Worm (Caenorhabditis elegans) whole organism, late embryonic: ENCODE data around the gene F09G8.10.

Source experiments
- F13H6.1 ChIP-seq: sonication (generic microtip); optimal IDR thresholded peaks from 2 replicates; lab custom pipeline; 2016; ENCODE audit warnings: missing genetic modification characterization, missing compliant biosample characterization
- Y22D7AL.16 ChIP-seq: sonication (generic microtip); optimal IDR thresholded peaks from 2 replicates; lab custom pipeline; 2016; ENCODE audit warnings: missing genetic modification characterization, missing compliant biosample characterization
- ahr-1 ChIP-seq: sonication (generic microtip); optimal IDR thresholded peaks from 2 replicates; lab custom pipeline; 2016; ENCODE audit warnings: missing genetic modification characterization, missing compliant biosample characterization
- ama-1 ChIP-seq: fragments of 150-350 bp; optimal IDR thresholded peaks from 2 replicates; lab custom pipeline; 2014
- ceh-18 ChIP-seq: sonication (generic microtip); optimal IDR thresholded peaks from 2 replicates; lab custom pipeline; 2016; ENCODE audit warnings: missing genetic modification characterization, missing compliant biosample characterization
- ceh-19 ChIP-seq: fragments of 200-800 bp; sonication (Bioruptor generic); optimal IDR thresholded peaks from 2 replicates; lab custom pipeline; 2018; ENCODE audit warnings: mild to moderate bottlenecking, missing genetic modification characterization, missing compliant biosample characterization
- ceh-2 ChIP-seq: sonication (generic microtip); optimal IDR thresholded peaks from 2 replicates; lab custom pipeline; 2016; ENCODE audit warnings: missing genotype, missing genetic modification characterization, missing compliant biosample characterization
- ceh-24 ChIP-seq: sonication (generic microtip); optimal IDR thresholded peaks from 2 replicates; lab custom pipeline; 2016; ENCODE audit warnings: mild to moderate bottlenecking, missing genetic modification characterization, missing compliant biosample characterization
- ceh-31 ChIP-seq: sonication (generic microtip); optimal IDR thresholded peaks from 2 replicates; lab custom pipeline; 2016; ENCODE audit warnings: missing genetic modification characterization, missing compliant biosample characterization
- ceh-34 ChIP-seq: sonication (generic microtip); optimal IDR thresholded peaks from 2 replicates; lab custom pipeline; 2016; ENCODE audit warnings: mild to moderate bottlenecking, missing genetic modification characterization, missing compliant biosample characterization
- ceh-48 ChIP-seq: sonication (generic microtip); optimal IDR thresholded peaks from 2 replicates; lab custom pipeline; 2016; ENCODE audit warnings: missing genetic modification characterization, inconsistent platforms, missing compliant biosample characterization
- ceh-6 ChIP-seq: fragments of 200-800 bp; sonication (Bioruptor generic); optimal IDR thresholded peaks from 2 replicates; lab custom pipeline; 2018; ENCODE audit warnings: mild to moderate bottlenecking, missing genetic modification characterization, missing compliant biosample characterization
- ceh-9 ChIP-seq: sonication (generic microtip); optimal IDR thresholded peaks from 2 replicates; lab custom pipeline; 2016; ENCODE audit warnings: mild to moderate bottlenecking, missing genetic modification characterization, inconsistent platforms, missing compliant biosample characterization
- che-1 ChIP-seq: sonication (generic microtip); optimal IDR thresholded peaks from 2 replicates; lab custom pipeline; 2016; ENCODE audit warnings: mild to moderate bottlenecking, missing genetic modification characterization, missing compliant biosample characterization
- dmd-4 ChIP-seq: sonication (generic microtip); optimal IDR thresholded peaks from 2 replicates; lab custom pipeline; 2016; ENCODE audit warnings: borderline replicate concordance, missing genetic modification characterization, missing compliant biosample characterization
- elt-2 ChIP-seq: sonication (generic microtip); optimal IDR thresholded peaks from 2 replicates; lab custom pipeline; 2016; ENCODE audit warnings: missing genetic modification reagents, missing genetic modification characterization, missing compliant biosample characterization
- eyg-1 ChIP-seq: sonication (generic microtip); optimal IDR thresholded peaks from 2 replicates; lab custom pipeline; 2016; ENCODE audit warnings: missing genotype, missing genetic modification characterization, missing compliant biosample characterization
- fax-1 ChIP-seq: sonication (generic microtip); optimal IDR thresholded peaks from 2 replicates; lab custom pipeline; 2016; ENCODE audit warnings: missing genotype, missing genetic modification characterization, missing compliant biosample characterization
- fkh-10 ChIP-seq: fragments of 150-350 bp; optimal IDR thresholded peaks from 2 replicates; lab custom pipeline; 2014; ENCODE audit warnings: missing biosample characterization, missing genetic modification reagents, missing genetic modification characterization
- fkh-6 ChIP-seq: sonication (generic microtip); optimal IDR thresholded peaks from 2 replicates; lab custom pipeline; 2016; ENCODE audit warnings: missing genetic modification characterization, missing compliant biosample characterization
- gmeb-2 ChIP-seq: sonication (generic microtip); optimal IDR thresholded peaks from 2 replicates; lab custom pipeline; 2016; ENCODE audit warnings: missing genetic modification characterization, inconsistent platforms, missing compliant biosample characterization
- hlh-30 ChIP-seq: sonication (generic microtip); optimal IDR thresholded peaks from 2 replicates; lab custom pipeline; 2017; ENCODE audit warnings: antibody characterized with exemption, missing genetic modification characterization, missing compliant biosample characterization; ENCODE audit not compliant: insufficient read depth
- hlh-6 ChIP-seq: sonication (generic microtip); optimal IDR thresholded peaks from 2 replicates; lab custom pipeline; 2016; ENCODE audit warnings: missing genotype, missing genetic modification characterization, missing compliant biosample characterization
- madf-2 ChIP-seq: sonication (generic microtip); optimal IDR thresholded peaks from 2 replicates; lab custom pipeline; 2017; ENCODE audit warnings: missing genetic modification characterization, missing compliant biosample characterization
- mec-3 ChIP-seq: sonication (generic microtip); optimal IDR thresholded peaks from 2 replicates; lab custom pipeline; 2016; ENCODE audit warnings: borderline replicate concordance, missing genetic modification characterization, missing compliant biosample characterization
- nfya-1 ChIP-seq: sonication (generic microtip); optimal IDR thresholded peaks from 2 replicates; lab custom pipeline; 2017; ENCODE audit warnings: missing genetic modification characterization, mild to moderate bottlenecking, missing compliant biosample characterization, antibody characterized with exemption, moderate library complexity
- nhr-232 ChIP-seq: sonication (generic microtip); optimal IDR thresholded peaks from 2 replicates; lab custom pipeline; 2016; ENCODE audit warnings: missing genetic modification characterization, missing compliant biosample characterization
- odd-2 ChIP-seq: sonication (generic microtip); optimal IDR thresholded peaks from 2 replicates; lab custom pipeline; 2017; ENCODE audit warnings: antibody characterized with exemption, mild to moderate bottlenecking, missing genetic modification characterization, missing compliant biosample characterization
- pag-3 ChIP-seq: sonication (generic microtip); optimal IDR thresholded peaks from 2 replicates; lab custom pipeline; 2016; ENCODE audit warnings: missing compliant biosample characterization, missing genetic modification characterization, borderline replicate concordance
- pat-9 ChIP-seq: fragments of 200-800 bp; sonication (Bioruptor generic); optimal IDR thresholded peaks from 2 replicates; lab custom pipeline; 2018; ENCODE audit warnings: mild to moderate bottlenecking, missing genetic modification characterization, moderate library complexity, missing compliant biosample characterization
- pha-2 ChIP-seq: sonication (generic microtip); optimal IDR thresholded peaks from 2 replicates; lab custom pipeline; 2017; ENCODE audit warnings: mild to moderate bottlenecking, missing genetic modification characterization, missing compliant biosample characterization
- pqm-1 ChIP-seq: sonication (generic microtip); optimal IDR thresholded peaks from 2 replicates; lab custom pipeline; 2016; ENCODE audit warnings: missing genetic modification characterization, missing compliant biosample characterization
- pros-1 ChIP-seq: fragments of 150-350 bp; optimal IDR thresholded peaks from 2 replicates; lab custom pipeline; 2014; ENCODE audit warnings: missing biosample characterization, missing genetic modification reagents, missing genetic modification characterization
- rnt-1 ChIP-seq: sonication (generic microtip); optimal IDR thresholded peaks from 2 replicates; lab custom pipeline; 2016; ENCODE audit warnings: missing genetic modification characterization, missing compliant biosample characterization
- syd-9 ChIP-seq: sonication (generic microtip); optimal IDR thresholded peaks from 2 replicates; lab custom pipeline; 2016; ENCODE audit warnings: mild to moderate bottlenecking, missing genetic modification characterization, moderate library complexity, missing compliant biosample characterization
- tbx-2 ChIP-seq: sonication (generic microtip); optimal IDR thresholded peaks from 2 replicates; lab custom pipeline; 2016; ENCODE audit warnings: missing genetic modification characterization, missing compliant biosample characterization
- unc-3 ChIP-seq, 2 experiments: fragments of 200-800 bp in 1 of 2; sonication (Bioruptor generic) in 1 of 2; sonication (generic microtip) in 1 of 2; conservative IDR thresholded peaks in 1 of 2; optimal IDR thresholded peaks in 1 of 2; 2 replicates each; pipeline versions ENCODE4 v1.3.6 to Lab custom; 2016 to 2022; ENCODE audit warnings: missing compliant biosample characterization in 2 of 2, missing genetic modification characterization in 2 of 2, missing genetic modification reagents in 1 of 2
- unc-42 ChIP-seq: sonication (generic microtip); optimal IDR thresholded peaks from 2 replicates; lab custom pipeline; 2016; ENCODE audit warnings: missing genotype, missing genetic modification characterization, missing compliant biosample characterization
- unc-55 ChIP-seq: sonication (generic microtip); optimal IDR thresholded peaks from 2 replicates; lab custom pipeline; 2017; ENCODE audit warnings: missing biosample characterization, missing genetic modification reagents, missing genetic modification characterization

F09G8.10 gene

DNA sequence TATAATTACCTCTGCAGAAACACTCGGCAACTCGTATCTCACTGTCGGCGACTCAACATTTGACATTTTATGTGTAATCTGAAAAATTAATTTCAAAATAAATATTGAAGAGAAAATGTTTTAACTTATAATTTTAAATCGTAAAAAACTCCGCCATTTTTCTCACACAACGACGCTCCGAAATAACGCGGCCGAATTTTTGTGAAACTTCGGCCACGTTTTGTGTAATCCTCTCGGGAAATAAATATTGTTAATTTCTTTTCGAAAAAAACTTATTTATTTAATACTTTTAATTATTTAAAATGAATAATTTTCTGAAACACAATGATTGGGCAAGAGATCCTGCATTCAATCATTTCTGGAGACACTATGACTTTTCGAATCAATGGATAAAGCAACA lies 35.4 kb upstream of the F09G8.10 start, which contains the start of the genes F10E9.7 and F10E9.5 (continued):
- no peak for TF ChIP-seq pqm-1 (tag; lab: Kevin White, UChicago)
- peak; percentile 93 for TF ChIP-seq ceh-2 (tag; lab: Kevin White, UChicago)
- peak; percentile 45 for TF ChIP-seq fax-1 (tag; lab: Kevin White, UChicago)
- TF ChIP-seq rnt-1: peak; percentile 12
- TF ChIP-seq ceh-48 (tag; lab: Kevin White, UChicago): no peak
- no peak for TF ChIP-seq Y22D7AL.16 (tag; lab: Kevin White, UChicago)
- TF ChIP-seq ceh-9: no peak
- TF ChIP-seq ceh-34 (tag; lab: Kevin White, UChicago): peak; percentile 49
- TF ChIP-seq mec-3: no peak
- TF ChIP-seq che-1: no peak
- TF ChIP-seq eyg-1 (tag; lab: Kevin White, UChicago): no peak
- peak; percentile 75 for TF ChIP-seq elt-2 (tag; lab: Kevin White, UChicago)
- TF ChIP-seq pros-1 (tag; lab: Kevin White, UChicago): no peak
- no peak for TF ChIP-seq ceh-6
- TF ChIP-seq ceh-18: peak; percentile 2
- no peak for TF ChIP-seq fkh-10 (GFP tag; lab: Kevin White, UChicago)
- TF ChIP-seq pha-2 (tag; lab: Kevin White, UChicago): no peak
- TF ChIP-seq odd-2 (tag; lab: Kevin White, UChicago): no peak
- no peak for TF ChIP-seq hlh-30
- TF ChIP-seq F13H6.1 (tag; lab: Kevin White, UChicago): peak; percentile 21
- TF ChIP-seq ceh-24: no peak
- TF ChIP-seq madf-2 (tag; lab: Kevin White, UChicago): no peak
- TF ChIP-seq pat-9 (tag; lab: Kevin White, UChicago): no peak
- TF ChIP-seq ceh-19: no peak
- TF ChIP-seq ama-1 (lab: Kevin White, UChicago): no peak

DNA sequence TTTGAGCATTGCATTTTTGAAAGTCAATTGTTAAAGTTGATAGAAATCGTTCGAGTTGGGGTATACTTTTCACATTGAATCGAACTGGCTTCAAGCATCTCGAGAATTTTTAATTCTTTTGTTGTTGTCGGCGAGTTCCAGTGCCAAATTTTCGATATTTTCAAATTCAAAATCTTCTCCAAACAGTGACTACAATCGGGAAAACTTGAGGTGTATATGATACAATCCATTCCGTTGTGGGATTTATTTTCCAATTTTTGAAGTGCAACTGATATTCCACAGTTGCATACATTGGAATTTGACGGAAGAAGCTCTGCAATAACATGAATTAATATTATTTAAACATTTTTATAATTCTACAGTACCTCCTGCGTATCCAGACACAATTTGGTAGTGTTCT lies 33.8 kb upstream of the F09G8.10 start:
- TF ChIP-seq dmd-4: no peak
- TF ChIP-seq ceh-19: no peak

DNA sequence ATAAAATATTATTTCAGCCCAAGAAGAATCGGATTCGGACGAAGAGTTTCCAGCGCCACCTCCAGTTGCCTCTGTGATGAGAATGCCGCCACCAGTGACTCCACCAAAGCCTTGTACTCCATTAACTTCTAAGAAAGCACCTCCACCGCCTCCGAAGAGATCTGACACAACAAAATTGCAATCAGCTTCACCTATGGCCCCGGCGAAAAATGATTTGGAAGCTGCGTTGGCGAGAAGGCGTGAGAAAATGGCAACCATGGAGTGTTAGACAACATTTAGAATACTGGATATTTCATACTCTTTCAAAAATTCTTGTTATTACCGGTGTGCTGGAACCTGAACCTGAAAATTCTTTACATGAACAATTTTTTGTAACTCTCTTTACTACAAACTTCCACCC lies 33.3 kb upstream of the F09G8.10 start:
- no peak for TF ChIP-seq pag-3 (tag; lab: Kevin White, UChicago)
- TF ChIP-seq Y22D7AL.16 (tag; lab: Kevin White, UChicago): no peak
- TF ChIP-seq, all 69 proteins: peak for 0

DNA sequence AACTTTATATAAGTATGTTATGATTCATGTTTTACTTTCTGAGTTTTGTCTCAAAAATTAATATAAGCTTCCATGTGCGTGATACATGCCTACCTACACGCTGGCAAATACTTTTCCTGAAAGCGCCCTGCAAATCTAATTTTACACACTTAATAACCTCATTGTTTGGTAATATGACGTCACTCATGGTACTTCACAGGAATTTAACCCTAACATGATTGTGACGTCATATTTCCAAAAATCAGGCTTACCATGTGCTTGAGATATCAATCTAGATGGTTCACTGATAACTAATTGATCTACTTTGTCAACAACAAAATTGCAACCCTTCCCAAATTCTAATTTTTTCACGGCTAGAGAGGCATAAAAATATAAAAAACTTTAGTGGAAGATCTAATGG lies 31.5 kb upstream of the F09G8.10 start:
- TF ChIP-seq hlh-30 (no peak), pha-2 (tag; lab: Kevin White, UChicago) (no peak), unc-55 (GFP tag; lab: Kevin White, UChicago) (no peak), fkh-6 (no peak), syd-9 (tag; lab: Kevin White, UChicago) (no peak), nfya-1 (no peak), tbx-2 (tag; lab: Kevin White, UChicago) (no peak), elt-2 (tag; lab: Kevin White, UChicago) (no peak), hlh-6 (tag; lab: Kevin White, UChicago) (no peak), ahr-1 (tag; lab: Kevin White, UChicago) (no peak), ceh-19 (no peak), gmeb-2 (tag; lab: Kevin White, UChicago) (no peak), nhr-232 (tag; lab: Kevin White, UChicago) (no peak), ceh-9 (no peak), ceh-6 (no peak), F13H6.1 (tag; lab: Kevin White, UChicago) (no peak), unc-3 (GFP tag; conservative IDR thresholded peaks at IDR 0.05; lab: Robert Waterston, UW) (no peak), unc-3 (tag; optimal IDR thresholded peaks at IDR 0.05; lab: Kevin White, UChicago) (no peak), unc-42 (tag; lab: Kevin White, UChicago) (no peak), ceh-31 (tag; lab: Kevin White, UChicago) (no peak), mec-3 (no peak)
